Fruit fly (Drosophila melanogaster): ENCODE data around the gene step.

step gene

dm6 chr2L:21757264-21758066, at the start of gene step, which contains the start of gene CG1416 (continued):
- TF ChIP-seq CG30431 (GFP tag; optimal IDR thresholded peaks at IDR 0.05) = peak; percentile 21
- TF ChIP-seq klu (GFP tag; IDR thresholded peaks at IDR 0.05) = no peak
- TF ChIP-seq CG12391 (tag; optimal IDR thresholded peaks at IDR 0.05) = peak; percentile 70
- TF ChIP-seq zfh2 (GFP tag; optimal IDR thresholded peaks at IDR 0.05) = peak; percentile 70
- no peak for TF ChIP-seq PHDP (tag; optimal IDR thresholded peaks at IDR 0.05)
- TF ChIP-seq gt (GFP tag; IDR thresholded peaks at IDR 0.05) = no peak
- TF ChIP-seq CG10431 (GFP tag; optimal IDR thresholded peaks at IDR 0.05) = no peak
- TF ChIP-seq Doc3 (GFP tag; IDR thresholded peaks at IDR 0.05; ENCODE audit: partially characterized antibody) = no peak
- TF ChIP-seq CG3163 (GFP tag; optimal IDR thresholded peaks at IDR 0.05) = peak; percentile 18
- no peak for TF ChIP-seq CG2202 (tag; optimal IDR thresholded peaks at IDR 0.05)
- no peak for TF ChIP-seq MTF-1 (GFP tag; optimal IDR thresholded peaks at IDR 0.05; ENCODE audit: borderline replicate concordance)
- peak; percentile 76 for TF ChIP-seq CG9437 (GFP tag; optimal IDR thresholded peaks at IDR 0.05)
- no peak for TF ChIP-seq CG34224 (GFP tag; IDR thresholded peaks at IDR 0.05; ENCODE audit: partially characterized antibody)
- TF ChIP-seq CG12071 (GFP tag; optimal IDR thresholded peaks at IDR 0.05) = no peak
- TF ChIP-seq stc (GFP tag; IDR thresholded peaks at IDR 0.05) = no peak
- peak; percentile 47 for TF ChIP-seq sug (tag; optimal IDR thresholded peaks at IDR 0.05)
- no peak for TF ChIP-seq ATbp (GFP tag; optimal IDR thresholded peaks at IDR 0.05)
- no peak for TF ChIP-seq scrt (GFP tag; optimal IDR thresholded peaks at IDR 0.05)
- no peak for TF ChIP-seq Ravus (GFP tag; IDR thresholded peaks at IDR 0.05)
- peak; percentile 81 for TF ChIP-seq pnt (GFP tag; optimal IDR thresholded peaks at IDR 0.05)
- TF ChIP-seq Stat92E (GFP tag; optimal IDR thresholded peaks at IDR 0.05) = no peak
- TF ChIP-seq crol (GFP tag; IDR thresholded peaks at IDR 0.05) = no peak
- no peak; the same call in 1 of the 2 replicates for TF ChIP-seq CG5953 (GFP tag; IDR thresholded peaks at IDR 0.05)
- no peak for TF ChIP-seq nom (GFP tag; optimal IDR thresholded peaks at IDR 0.05)
- TF ChIP-seq zfh1 (GFP tag; IDR thresholded peaks at IDR 0.05) = peak; percentile 65
- no peak for TF ChIP-seq CrebB (tag; optimal IDR thresholded peaks at IDR 0.05)
- no peak for TF ChIP-seq ro (GFP tag; IDR thresholded peaks at IDR 0.05)
- TF ChIP-seq Lim3 (GFP tag; IDR thresholded peaks at IDR 0.05) = no peak
- peak; percentile 59 for TF ChIP-seq CG8089 (GFP tag; optimal IDR thresholded peaks at IDR 0.05)
- peak; percentile 81 for TF ChIP-seq CG30403 (GFP tag; optimal IDR thresholded peaks at IDR 0.05)
- no peak for TF ChIP-seq wor (GFP tag; IDR thresholded peaks at IDR 0.05)
- TF ChIP-seq Atf3 (GFP tag; optimal IDR thresholded peaks at IDR 0.05) = peak; percentile 54
- no peak for TF ChIP-seq Tbp (GFP tag; optimal IDR thresholded peaks at IDR 0.05)
- no peak for TF ChIP-seq Kr (GFP tag; optimal IDR thresholded peaks at IDR 0.05)
- no peak; the same call in 2 of the 3 replicates for TF ChIP-seq zen2 (GFP tag; IDR thresholded peaks at IDR 0.05; ENCODE audit: partially characterized antibody)
- no peak for TF ChIP-seq CG15601 (tag; optimal IDR thresholded peaks at IDR 0.05)
- no peak for TF ChIP-seq CG15011 (GFP tag; optimal IDR thresholded peaks at IDR 0.05)
- no peak for TF ChIP-seq oc (tag; optimal IDR thresholded peaks at IDR 0.05)
- peak; percentile 46 for TF ChIP-seq MBD-R2 (GFP tag; IDR thresholded peaks at IDR 0.05)
- TF ChIP-seq dati (GFP tag; IDR thresholded peaks at IDR 0.05) = no peak
- TF ChIP-seq Neu2 (GFP tag; optimal IDR thresholded peaks at IDR 0.05; ENCODE audit: borderline replicate concordance) = no peak
- no peak for TF ChIP-seq Sox102F (GFP tag; optimal IDR thresholded peaks at IDR 0.05)
- peak; percentile 57 for TF ChIP-seq CG8290 (GFP tag; optimal IDR thresholded peaks at IDR 0.05)
- peak in 1 of 2 experiments; percentile 75 for TF ChIP-seq CG8290 (tag; optimal IDR thresholded peaks at IDR 0.05)
- TF ChIP-seq ssp (GFP tag; IDR thresholded peaks at IDR 0.05) = peak; percentile 98
- TF ChIP-seq ERR (GFP tag; optimal IDR thresholded peaks at IDR 0.05) = no peak
- no peak for TF ChIP-seq CG15269 (tag; optimal IDR thresholded peaks at IDR 0.05)
- no peak for TF ChIP-seq CG12744 (GFP tag; optimal IDR thresholded peaks at IDR 0.05)
- TF ChIP-seq shn (GFP tag; optimal IDR thresholded peaks at IDR 0.05) = peak; percentile 32
- 0 out of 2 replicates have a peak, but pooled peaks have one; percentile 14 for TF ChIP-seq rib (GFP tag; IDR thresholded peaks at IDR 0.05)
